Fruit fly (Drosophila melanogaster) whole organism, embryonic: ENCODE data around the gene neb.
A peak's percentile ranks its signal among the peaks of the same experiment; 100 is the strongest.

ENCODE experiments used
- ATbp ChIP-seq: fragments of 200-800 bp; sonication (Bioruptor generic); optimal IDR thresholded peaks from 2 replicates; lab custom pipeline; 2017; ENCODE audit warnings: missing biosample characterization, mild to moderate bottlenecking, missing genetic modification characterization, missing genetic modification reagents
- BEAF-32 ChIP-seq: fragments of 200-800 bp; sonication (Bioruptor generic); optimal IDR thresholded peaks from 3 replicates; lab custom pipeline; 2017; ENCODE audit warnings: missing biosample characterization, missing genetic modification characterization, mild to moderate bottlenecking, moderate library complexity, missing genetic modification reagents
- CG12219 ChIP-seq: fragments of 200-800 bp; sonication (Bioruptor generic); optimal IDR thresholded peaks from 3 replicates; lab custom pipeline; 2018; ENCODE audit warnings: missing biosample characterization, mild to moderate bottlenecking, missing genetic modification characterization
- CG13894 ChIP-seq: fragments of 200-800 bp; sonication (Bioruptor generic); optimal IDR thresholded peaks from 3 replicates; lab custom pipeline; 2018; ENCODE audit warnings: missing biosample characterization, mild to moderate bottlenecking, missing genetic modification characterization, moderate library complexity
- CG16813 ChIP-seq: fragments of 200-800 bp; sonication (Bioruptor generic); IDR thresholded peaks from 3 replicates; pipeline ENCODE4 v1.3.6; 2022; ENCODE audit warnings: missing biosample characterization, missing genetic modification characterization; ENCODE audit not compliant: partially characterized antibody
- CG16863 ChIP-seq: fragments of 200-800 bp; sonication (Bioruptor generic); optimal IDR thresholded peaks from 3 replicates; lab custom pipeline; 2016; ENCODE audit warnings: missing biosample characterization, missing genetic modification characterization
- CG17361 ChIP-seq: fragments of 200-800 bp; sonication (Bioruptor generic); IDR thresholded peaks from 3 replicates; pipeline ENCODE4 v1.3.6; 2022; ENCODE audit warnings: missing biosample characterization, missing genetic modification characterization
- CG17802 ChIP-seq: fragments of 200-800 bp; sonication (Bioruptor generic); optimal IDR thresholded peaks from 2 replicates; lab custom pipeline; 2018; ENCODE audit warnings: missing biosample characterization, mild to moderate bottlenecking, missing genetic modification characterization, moderate library complexity
- CG1832 ChIP-seq: fragments of 200-800 bp; sonication (Bioruptor generic); optimal IDR thresholded peaks from 2 replicates; lab custom pipeline; 2017; ENCODE audit warnings: missing biosample characterization, mild to moderate bottlenecking, missing genetic modification characterization, inconsistent platforms
- CG2875 ChIP-seq: fragments of 200-800 bp; sonication (Bioruptor generic); optimal IDR thresholded peaks from 2 replicates; lab custom pipeline; 2017; ENCODE audit warnings: missing biosample characterization, mild to moderate bottlenecking, missing genetic modification characterization, missing genetic modification reagents
- CG3065 ChIP-seq: fragments of 200-800 bp; sonication (Bioruptor generic); optimal IDR thresholded peaks from 2 replicates; lab custom pipeline; 2016; ENCODE audit warnings: missing biosample characterization, missing genetic modification characterization
- CG31388 ChIP-seq: fragments of 200-800 bp; sonication (Bioruptor generic); optimal IDR thresholded peaks from 2 replicates; lab custom pipeline; 2016; ENCODE audit warnings: missing biosample characterization, missing genetic modification characterization
- CG34376 ChIP-seq: fragments of 200-800 bp; sonication (Bioruptor generic); optimal IDR thresholded peaks from 2 replicates; lab custom pipeline; 2018; ENCODE audit warnings: missing biosample characterization, mild to moderate bottlenecking, missing genetic modification characterization
- CG3838 ChIP-seq: fragments of 200-800 bp; sonication (Bioruptor generic); optimal IDR thresholded peaks from 3 replicates; lab custom pipeline; 2016; ENCODE audit warnings: missing biosample characterization, missing genetic modification characterization
- CG42726 ChIP-seq: fragments of 200-800 bp; sonication (Bioruptor generic); IDR thresholded peaks from 2 replicates; pipeline ENCODE4 v1.3.6; 2022; ENCODE audit warnings: missing biosample characterization, missing genetic modification characterization; ENCODE audit not compliant: partially characterized antibody
- CG6654 ChIP-seq: fragments of 200-800 bp; sonication (Bioruptor generic); optimal IDR thresholded peaks from 2 replicates; lab custom pipeline; 2017; ENCODE audit warnings: missing biosample characterization, mild to moderate bottlenecking, missing genetic modification characterization
- CG6765 ChIP-seq: fragments of 200-800 bp; sonication (Bioruptor generic); optimal IDR thresholded peaks from 3 replicates; lab custom pipeline; 2017; ENCODE audit warnings: missing biosample characterization, mild to moderate bottlenecking, missing genetic modification characterization
- CG6813 ChIP-seq: fragments of 200-800 bp; sonication (Bioruptor generic); optimal IDR thresholded peaks from 2 replicates; lab custom pipeline; 2017; ENCODE audit warnings: missing biosample characterization, missing genetic modification characterization, mild to moderate bottlenecking, moderate library complexity, missing genetic modification reagents
- CG7839 ChIP-seq: fragments of 200-800 bp; sonication (Bioruptor generic); optimal IDR thresholded peaks from 3 replicates; lab custom pipeline; 2018; ENCODE audit warnings: missing biosample characterization, mild to moderate bottlenecking, missing genetic modification characterization, moderate library complexity
- CG7963 ChIP-seq: fragments of 200-800 bp; sonication (Bioruptor generic); IDR thresholded peaks from 3 replicates; pipeline ENCODE4 v1.3.6; 2022; ENCODE audit warnings: missing biosample characterization, missing genetic modification characterization; ENCODE audit not compliant: partially characterized antibody
- CG8765 ChIP-seq: fragments of 200-800 bp; sonication (Bioruptor generic); IDR thresholded peaks from 2 replicates; pipeline ENCODE4 v1.3.6; 2022; ENCODE audit warnings: missing biosample characterization, missing genetic modification characterization
- Chrac-16 ChIP-seq: fragments of 200-800 bp; sonication (Bioruptor generic); optimal IDR thresholded peaks from 3 replicates; lab custom pipeline; 2016; ENCODE audit warnings: missing biosample characterization, missing genetic modification characterization
- Dbx ChIP-seq: fragments of 200-800 bp; sonication (Bioruptor generic); IDR thresholded peaks from 3 replicates; pipeline ENCODE4 v1.3.6; 2022; ENCODE audit warnings: missing biosample characterization, missing genetic modification characterization
- ERR ChIP-seq: fragments of 200-800 bp; sonication (Bioruptor generic); optimal IDR thresholded peaks from 2 replicates; lab custom pipeline; 2016; ENCODE audit warnings: missing biosample characterization, missing genetic modification characterization
- MESR4 ChIP-seq: fragments of 200-800 bp; sonication (Bioruptor generic); optimal IDR thresholded peaks from 2 replicates; lab custom pipeline; 2018; ENCODE audit warnings: missing biosample characterization, mild to moderate bottlenecking, missing genetic modification characterization, moderate library complexity
- Nf-YC ChIP-seq: fragments of 200-800 bp; optimal IDR thresholded peaks from 3 replicates; lab custom pipeline; 2019; ENCODE audit warnings: missing biosample characterization, mild to moderate bottlenecking, missing genetic modification characterization, moderate library complexity
- Poxn ChIP-seq: fragments of 200-800 bp; sonication (Bioruptor generic); IDR thresholded peaks from 2 replicates; pipeline ENCODE4 v1.3.6; 2022; ENCODE audit warnings: missing biosample characterization, missing genetic modification characterization
- Side ChIP-seq: fragments of 200-800 bp; sonication (Bioruptor generic); optimal IDR thresholded peaks from 2 replicates; lab custom pipeline; 2016; ENCODE audit warnings: missing biosample characterization, missing genetic modification characterization
- ab ChIP-seq: fragments of 200-800 bp; sonication (Bioruptor generic); optimal IDR thresholded peaks from 2 replicates; lab custom pipeline; 2016; ENCODE audit warnings: missing biosample characterization, missing genetic modification characterization
- ara ChIP-seq: fragments of 200-800 bp; sonication (Bioruptor generic); IDR thresholded peaks from 2 replicates; pipeline ENCODE4 v1.3.6; 2022; ENCODE audit warnings: missing biosample characterization, missing genetic modification characterization
- ase ChIP-seq: fragments of 200-800 bp; sonication (Bioruptor generic); IDR thresholded peaks from 3 replicates; pipeline ENCODE4 v1.3.6; 2022; ENCODE audit warnings: missing biosample characterization, missing genetic modification characterization
- az2 ChIP-seq: fragments of 200-800 bp; sonication (Bioruptor generic); optimal IDR thresholded peaks from 3 replicates; lab custom pipeline; 2016; ENCODE audit warnings: missing biosample characterization, missing genetic modification characterization
- bbx ChIP-seq: fragments of 200-800 bp; sonication (Bioruptor generic); IDR thresholded peaks from 2 replicates; pipeline ENCODE4 v1.3.6; 2022; ENCODE audit warnings: missing biosample characterization, missing genetic modification characterization; ENCODE audit not compliant: partially characterized antibody
- cad ChIP-seq: fragments of >200 bp; optimal IDR thresholded peaks from 2 replicates; lab custom pipeline; 2017; ENCODE audit warnings: missing biosample characterization, missing genetic modification characterization
- cato ChIP-seq: fragments of 200-800 bp; sonication (Bioruptor generic); optimal IDR thresholded peaks from 2 replicates; lab custom pipeline; 2016; ENCODE audit warnings: missing biosample characterization, missing genetic modification characterization, borderline replicate concordance
- crol ChIP-seq: fragments of 200-800 bp; sonication (Bioruptor generic); IDR thresholded peaks from 2 replicates; pipeline ENCODE4 v1.3.6; 2022; ENCODE audit warnings: missing biosample characterization, missing genetic modification characterization
- dimm ChIP-seq: fragments of 200-800 bp; sonication (Bioruptor generic); IDR thresholded peaks from 2 replicates; pipeline ENCODE4 v1.3.6; 2022; ENCODE audit warnings: missing biosample characterization, missing genetic modification characterization
- dpn ChIP-seq, 2 experiments: fragments of 200-800 bp; sonication (Bioruptor generic); optimal IDR thresholded peaks; 3 replicates each; lab custom pipeline; 2016; ENCODE audit warnings: missing biosample characterization in 2 of 2, missing genetic modification characterization in 2 of 2
- ems ChIP-seq: fragments of 200-800 bp; sonication (Bioruptor generic); optimal IDR thresholded peaks from 3 replicates; lab custom pipeline; 2016; ENCODE audit warnings: missing biosample characterization, missing genetic modification characterization
- fu2 ChIP-seq: fragments of 200-800 bp; sonication (Bioruptor generic); optimal IDR thresholded peaks from 2 replicates; lab custom pipeline; 2016; ENCODE audit warnings: missing biosample characterization, missing genetic modification characterization
- gcm ChIP-seq: fragments of 200-800 bp; sonication (Bioruptor generic); optimal IDR thresholded peaks from 2 replicates; lab custom pipeline; 2019; ENCODE audit warnings: missing biosample characterization, mild to moderate bottlenecking, missing genetic modification characterization, moderate library complexity
- grn ChIP-seq: fragments of 200-800 bp; sonication (Bioruptor generic); optimal IDR thresholded peaks from 3 replicates; lab custom pipeline; 2017; ENCODE audit warnings: missing biosample characterization, missing genetic modification characterization
- ken ChIP-seq: fragments of 200-800 bp; sonication (Bioruptor generic); IDR thresholded peaks from 3 replicates; pipeline ENCODE4 v1.3.6; 2022; ENCODE audit warnings: missing biosample characterization, missing genetic modification characterization
- lbe ChIP-seq: fragments of 200-800 bp; sonication (Bioruptor generic); optimal IDR thresholded peaks from 2 replicates; lab custom pipeline; 2016; ENCODE audit warnings: missing biosample characterization, mild to moderate bottlenecking, missing genetic modification characterization
- maf-S ChIP-seq: fragments of 200-800 bp; sonication (Bioruptor generic); optimal IDR thresholded peaks from 2 replicates; lab custom pipeline; 2016; ENCODE audit warnings: missing biosample characterization, missing genetic modification characterization
- onecut ChIP-seq: fragments of 200-800 bp; sonication (Bioruptor generic); IDR thresholded peaks from 2 replicates; pipeline ENCODE4 v1.3.6; 2022; ENCODE audit warnings: missing biosample characterization, missing genetic modification characterization
- prd ChIP-seq, 3 experiments: fragments of >200 bp in 2 of 3; fragments of 200-800 bp in 1 of 3; sonication (Bioruptor generic) in 1 of 3; optimal IDR thresholded peaks in 2 of 3; IDR thresholded peaks in 1 of 3; 2 replicates in 2 of 3; 3 replicates in 1 of 3; pipeline versions ENCODE4 v1.3.6 to Lab custom; 2017 to 2022; ENCODE audit warnings: missing biosample characterization in 1 of 3, missing genetic modification characterization in 1 of 3
- ttk ChIP-seq: fragments of 200-800 bp; sonication (Bioruptor generic); IDR thresholded peaks from 2 replicates; pipeline ENCODE4 v2.1.2; 2022; ENCODE audit warnings: missing biosample characterization, missing genetic modification characterization
- twi ChIP-seq: fragments of 200-800 bp; optimal IDR thresholded peaks from 2 replicates; lab custom pipeline; 2019; ENCODE audit warnings: missing biosample characterization, mild to moderate bottlenecking, missing genetic modification characterization, moderate library complexity

Gene neb

DNA sequence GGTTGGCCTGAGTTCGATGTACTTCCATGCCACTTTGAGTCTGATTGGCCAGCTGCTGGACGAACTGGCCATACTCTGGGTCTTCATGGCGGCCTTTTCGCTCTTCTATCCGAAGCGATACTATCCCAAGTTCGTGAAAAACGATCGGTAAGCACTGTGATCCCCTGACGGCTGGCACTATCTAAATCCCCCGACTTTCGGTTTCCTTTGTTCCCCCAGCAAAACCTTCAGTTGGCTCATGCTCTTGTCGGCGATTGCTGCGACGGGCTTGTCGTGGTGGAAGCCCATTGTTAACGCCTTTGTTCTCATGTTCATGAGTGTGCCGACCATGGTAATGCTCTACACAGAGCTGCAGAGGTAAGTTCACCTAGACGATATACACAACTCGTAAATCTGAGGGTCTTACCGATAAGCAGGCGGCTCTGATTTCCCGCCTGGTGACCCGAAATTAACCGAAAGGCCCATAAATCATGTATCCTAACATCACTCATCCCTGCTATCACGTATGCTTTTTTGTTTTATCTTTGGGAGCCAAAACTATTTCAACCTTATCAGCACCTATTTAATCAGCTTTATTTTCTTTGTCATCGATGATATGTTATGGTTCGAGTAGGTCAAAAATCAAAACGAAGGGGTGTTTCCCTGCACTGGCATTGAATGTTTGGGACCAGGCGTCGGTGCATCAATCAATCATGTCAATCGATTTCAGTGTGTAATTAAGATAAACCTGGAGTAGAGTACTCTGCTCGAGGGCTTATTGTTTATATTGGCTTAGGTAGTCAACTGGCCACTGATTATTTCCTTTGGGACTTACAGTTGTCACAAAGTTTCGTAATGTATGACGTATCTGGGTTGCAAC is 6.2 kb upstream of the neb start (continued):
- TF ChIP-seq twi (no peak), bbx (GFP tag; lab: Robert Waterston, UW) (no peak), az2 (GFP tag; lab: Kevin White, UChicago) (no peak), CG7839 (tag; lab: Kevin White, UChicago) (no peak), ERR (GFP tag; lab: Kevin White, UChicago) (no peak), CG34376 (GFP tag; lab: Kevin White, UChicago) (peak; percentile 70), ATbp (GFP tag; lab: Kevin White, UChicago) (no peak), CG3838 (GFP tag; lab: Kevin White, UChicago) (no peak), ttk (GFP tag; lab: Robert Waterston, UW) (no peak), maf-S (GFP tag; lab: Kevin White, UChicago) (no peak), CG31388 (GFP tag; lab: Kevin White, UChicago) (no peak), CG42726 (no peak), cato (GFP tag; lab: Kevin White, UChicago) (no peak), CG6765 (GFP tag; lab: Kevin White, UChicago) (no peak), CG17802 (tag; lab: Kevin White, UChicago) (no peak), dimm (GFP tag; lab: Robert Waterston, UW) (no peak), ara (no peak), CG16863 (GFP tag; lab: Kevin White, UChicago) (no peak), CG1832 (GFP tag; lab: Kevin White, UChicago) (no peak), grn (GFP tag; lab: Kevin White, UChicago) (peak; percentile 95), fu2 (GFP tag; lab: Kevin White, UChicago) (no peak), dpn (GFP tag; optimal IDR thresholded peaks at IDR 0.05; lab: Kevin White, UChicago) (no peak), CG16813 (GFP tag; lab: Robert Waterston, UW) (no peak), crol (GFP tag; lab: Robert Waterston, UW) (no peak), CG6654 (no peak), ase (GFP tag; lab: Robert Waterston, UW) (no peak), CG6813 (GFP tag; lab: Kevin White, UChicago) (no peak), CG8765 (GFP tag; lab: Robert Waterston, UW) (no peak), gcm (GFP tag; lab: Kevin White, UChicago) (no peak), CG13894 (tag; lab: Kevin White, UChicago) (peak; percentile 50), prd (optimal IDR thresholded peaks at IDR 0.05; lab: Kevin White, UChicago) (no peak), prd (GFP tag; IDR thresholded peaks at IDR 0.05; lab: Robert Waterston, UW) (no peak), ems (GFP tag; lab: Kevin White, UChicago) (no peak), MESR4 (no peak), Dbx (GFP tag; lab: Robert Waterston, UW) (no peak), CG2875 (GFP tag; lab: Kevin White, UChicago) (no peak), ab (GFP tag; lab: Kevin White, UChicago) (no peak), CG12219 (GFP tag; lab: Kevin White, UChicago) (no peak), Poxn (no peak), CG3065 (GFP tag; lab: Kevin White, UChicago) (no peak), BEAF-32 (no peak), ken (GFP tag; lab: Robert Waterston, UW) (no peak), CG17361 (GFP tag; lab: Robert Waterston, UW) (no peak), Chrac-16 (GFP tag; lab: Kevin White, UChicago) (no peak), onecut (GFP tag; lab: Robert Waterston, UW) (0 out of 2 replicates have a peak, but pooled peaks have one; percentile 6), cad (no peak), Nf-YC (tag; lab: Kevin White, UChicago) (peak; percentile 48), Side (GFP tag; lab: Kevin White, UChicago) (no peak), lbe (GFP tag; lab: Kevin White, UChicago) (no peak), CG7963 (no peak)
